Fruit fly (Drosophila melanogaster): ENCODE data around the gene CG10445.
A peak's percentile ranks its signal among the peaks of the same experiment; 100 is the strongest.

Gene CG10445

dm6 chr3R:7947349-7947748 is 27.2 kb upstream of the CG10445 start:
- TF ChIP-seq sv (GFP tag; optimal IDR thresholded peaks at IDR 0.05) = no peak
- no peak for TF ChIP-seq Dfd (GFP tag; optimal IDR thresholded peaks at IDR 0.05)
- TF ChIP-seq Hr78 (GFP tag; optimal IDR thresholded peaks at IDR 0.05) = no peak
- TF ChIP-seq Jra (GFP tag; optimal IDR thresholded peaks at IDR 0.05) = no peak
- TF ChIP-seq lola (GFP tag; optimal IDR thresholded peaks at IDR 0.05) = no peak
- TF ChIP-seq Abd-B (GFP tag; optimal IDR thresholded peaks at IDR 0.05) = no peak
- no peak for TF ChIP-seq Myc (optimal IDR thresholded peaks at IDR 0.05)
- no peak for TF ChIP-seq HLH106 (tag; optimal IDR thresholded peaks at IDR 0.05)
- TF ChIP-seq N (GFP tag; optimal IDR thresholded peaks at IDR 0.05) = no peak
- no peak for TF ChIP-seq Dif (GFP tag; optimal IDR thresholded peaks at IDR 0.05; ENCODE audit: partially characterized antibody)
- TF ChIP-seq sage (GFP tag; optimal IDR thresholded peaks at IDR 0.05) = no peak
- no peak for TF ChIP-seq CrebA (GFP tag; optimal IDR thresholded peaks at IDR 0.05; ENCODE audit: borderline replicate concordance)
- no peak for TF ChIP-seq dl (GFP tag; optimal IDR thresholded peaks at IDR 0.05; ENCODE audit: insufficient read depth in 1 of 2, partially characterized antibody in 2 of 2)
- no peak for TF ChIP-seq tai (GFP tag; optimal IDR thresholded peaks at IDR 0.05)
- no peak for TF ChIP-seq Vsx2 (GFP tag; optimal IDR thresholded peaks at IDR 0.05; ENCODE audit: partially characterized antibody)
- TF ChIP-seq Rel (GFP tag; optimal IDR thresholded peaks at IDR 0.05) = no peak
- TF ChIP-seq Rel (tag; optimal IDR thresholded peaks at IDR 0.05) = no peak
- no peak for TF ChIP-seq Mio (GFP tag; optimal IDR thresholded peaks at IDR 0.05)
- TF ChIP-seq CG9705 (GFP tag; optimal IDR thresholded peaks at IDR 0.05) = no peak
- no peak for TF ChIP-seq usp (GFP tag; optimal IDR thresholded peaks at IDR 0.05)
- no peak for TF ChIP-seq rgr (GFP tag; optimal IDR thresholded peaks at IDR 0.05)

dm6 chr3R:7944699-7945349 is 24.7 kb upstream of the CG10445 start:
- TF ChIP-seq h (GFP tag; optimal IDR thresholded peaks at IDR 0.05) (no peak), fru (GFP tag; optimal IDR thresholded peaks at IDR 0.05) (peak; percentile 11)

- TF ChIP-seq Dfd (GFP tag; optimal IDR thresholded peaks at IDR 0.05) (peak; percentile 90), Hr83 (GFP tag; optimal IDR thresholded peaks at IDR 0.05; ENCODE audit: poor library complexity, severe bottlenecking) (no peak)
Observed at dm6 chr3R:7936786-7937363, 16.8 kb upstream of the CG10445 start.

dm6 chr3R:7926354-7926753 is 6.3 kb upstream of the CG10445 start:
- no peak for TF ChIP-seq usp (GFP tag; optimal IDR thresholded peaks at IDR 0.05)
- no peak for TF ChIP-seq br (GFP tag; optimal IDR thresholded peaks at IDR 0.05)
- TF ChIP-seq fru (GFP tag; optimal IDR thresholded peaks at IDR 0.05) = no peak
- TF ChIP-seq Myc (optimal IDR thresholded peaks at IDR 0.05) = no peak

- TF ChIP-seq ey (GFP tag; optimal IDR thresholded peaks at IDR 0.05) (no peak), rgr (GFP tag; optimal IDR thresholded peaks at IDR 0.05) (no peak), CG9705 (GFP tag; optimal IDR thresholded peaks at IDR 0.05) (no peak), Myc (optimal IDR thresholded peaks at IDR 0.05) (no peak), jim (GFP tag; optimal IDR thresholded peaks at IDR 0.05) (no peak), pan (optimal IDR thresholded peaks at IDR 0.05) (no peak), Hr83 (GFP tag; optimal IDR thresholded peaks at IDR 0.05; ENCODE audit: poor library complexity, severe bottlenecking) (no peak), N (GFP tag; optimal IDR thresholded peaks at IDR 0.05) (no peak), HLH106 (tag; optimal IDR thresholded peaks at IDR 0.05) (no peak), sv (GFP tag; optimal IDR thresholded peaks at IDR 0.05) (no peak), foxo (GFP tag; optimal IDR thresholded peaks at IDR 0.05) (no peak), OdsH (GFP tag; optimal IDR thresholded peaks at IDR 0.05) (no peak), Mio (GFP tag; optimal IDR thresholded peaks at IDR 0.05) (no peak), woc (GFP tag; optimal IDR thresholded peaks at IDR 0.05) (no peak), Rel (GFP tag; optimal IDR thresholded peaks at IDR 0.05) (no peak), Rel (tag; optimal IDR thresholded peaks at IDR 0.05) (no peak), dmrt93B (GFP tag; optimal IDR thresholded peaks at IDR 0.05) (no peak), h (GFP tag; optimal IDR thresholded peaks at IDR 0.05) (no peak), dl (GFP tag; optimal IDR thresholded peaks at IDR 0.05; ENCODE audit: insufficient read depth in 1 of 2, partially characterized antibody in 2 of 2) (no peak), Dfd (GFP tag; optimal IDR thresholded peaks at IDR 0.05) (no peak), Hr78 (GFP tag; optimal IDR thresholded peaks at IDR 0.05) (no peak)
Observed at dm6 chr3R:7913551-7913950, 6.5 kb downstream of the CG10445 start, which contains the start of gene kipf. Gene kipf (plus strand): TSS chr3R:7913851.
